Worm (Caenorhabditis elegans) whole organism, L3 larva: ENCODE results near the gene Y71H2B.2.

Source experiments
- eor-1 ChIP-seq, 2 experiments: fragments of 150-350 bp; optimal IDR thresholded peaks; 2 replicates each; lab custom pipeline; 2014 to 2018; ENCODE audit warnings: missing biosample characterization in 2 of 2, missing genetic modification characterization in 2 of 2
- nfya-1 ChIP-seq: sonication (generic microtip); optimal IDR thresholded peaks from 2 replicates; lab custom pipeline; 2017; ENCODE audit warnings: missing genetic modification characterization, mild to moderate bottlenecking, missing compliant biosample characterization, antibody characterized with exemption, moderate library complexity; ENCODE audit not compliant: insufficient read depth
- nhr-11 ChIP-seq: fragments of 150-350 bp; optimal IDR thresholded peaks from 2 replicates; lab custom pipeline; 2014; ENCODE audit warnings: missing biosample characterization, missing genetic modification characterization
- nhr-12 ChIP-seq: fragments of 150-350 bp; optimal IDR thresholded peaks from 2 replicates; lab custom pipeline; 2014; ENCODE audit warnings: missing biosample characterization, missing genetic modification characterization
- nhr-28 ChIP-seq: fragments of 150-350 bp; optimal IDR thresholded peaks from 2 replicates; lab custom pipeline; 2014; ENCODE audit warnings: missing biosample characterization, missing genetic modification characterization
- pha-4 ChIP-seq: fragments of 150-350 bp; optimal IDR thresholded peaks from 2 replicates; lab custom pipeline; 2014; ENCODE audit warnings: missing biosample characterization, missing genetic modification reagents, missing genetic modification characterization
- pqm-1 ChIP-seq: fragments of 150-350 bp; optimal IDR thresholded peaks from 2 replicates; lab custom pipeline; 2017; ENCODE audit warnings: missing biosample characterization, missing genetic modification characterization, inconsistent platforms
- skn-1 ChIP-seq: fragments of 150-350 bp; optimal IDR thresholded peaks from 2 replicates; lab custom pipeline; 2014; ENCODE audit warnings: missing biosample characterization, missing genetic modification characterization
- ztf-11 ChIP-seq: fragments of 150-350 bp; optimal IDR thresholded peaks from 2 replicates; lab custom pipeline; 2014; ENCODE audit warnings: missing biosample characterization, missing genetic modification characterization

ce11 chrIII:2652704-2653566 lies 30.0 kb downstream of the Y71H2B.2 start:
- TF ChIP-seq eor-1 (tag; optimal IDR thresholded peaks at IDR 0.05; lab: Kevin White, UChicago) = no peak
- no peak for TF ChIP-seq nhr-11
- TF ChIP-seq pqm-1 = peak; percentile 69
- TF ChIP-seq nhr-12 = no peak
- TF ChIP-seq nhr-28 (tag; lab: Kevin White, UChicago) = no peak
- TF ChIP-seq nfya-1 (tag; lab: Kevin White, UChicago) = no peak
- TF ChIP-seq pha-4 (tag; lab: Kevin White, UChicago) = peak; percentile 57
- TF ChIP-seq ztf-11 = no peak
- TF ChIP-seq skn-1 (tag; lab: Kevin White, UChicago) = no peak
